Worm (Caenorhabditis elegans): Measurements from ENCODE around the gene B0001.5.

DNA sequence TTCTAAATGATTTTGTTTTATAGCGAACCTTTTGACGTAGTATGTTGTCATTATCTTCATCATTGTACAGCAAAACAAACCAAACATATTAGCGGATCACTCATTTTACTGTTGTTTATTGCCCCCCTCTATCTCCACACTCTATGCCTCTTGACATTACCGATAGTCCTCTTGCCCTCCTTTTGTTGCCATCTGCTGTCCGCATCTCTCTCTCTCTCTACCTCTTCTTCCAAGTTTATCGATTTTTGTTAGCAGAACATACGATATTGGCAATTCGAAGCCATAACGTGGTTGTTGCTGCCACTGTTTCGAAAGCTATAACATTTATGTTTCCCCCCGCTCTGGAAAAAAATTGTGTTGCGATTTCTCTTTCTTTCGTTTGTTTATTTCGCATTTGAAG is 14.8 kb upstream of the B0001.5 start:
- TF ChIP-seq hsf-1 (GFP tag; IDR thresholded peaks at IDR 0.05), result no peak
- TF ChIP-seq pbrm-1 (GFP tag; IDR thresholded peaks at IDR 0.05), result no peak
- no peak for TF ChIP-seq snpc-1.1 (tag; optimal IDR thresholded peaks at IDR 0.05; ENCODE audit: insufficient read depth)
- no peak for TF ChIP-seq athp-1 (tag; optimal IDR thresholded peaks at IDR 0.05)
- TF ChIP-seq bed-1 (GFP tag; IDR thresholded peaks at IDR 0.05), result no peak
- no peak for TF ChIP-seq ceh-79 (tag; optimal IDR thresholded peaks at IDR 0.05)
- no peak for TF ChIP-seq lag-1 (GFP tag; IDR thresholded peaks at IDR 0.05)
- TF ChIP-seq F49E8.2 (tag; optimal IDR thresholded peaks at IDR 0.05; ENCODE audit: insufficient read depth), result no peak
- TF ChIP-seq lin-54 (GFP tag; optimal IDR thresholded peaks at IDR 0.05), result no peak
- TF ChIP-seq cebp-1 (GFP tag; IDR thresholded peaks at IDR 0.05), result no peak
- no peak for TF ChIP-seq cebp-1 (tag; optimal IDR thresholded peaks at IDR 0.05)
- TF ChIP-seq K11D2.4 (GFP tag; IDR thresholded peaks at IDR 0.05), result no peak
- TF ChIP-seq rpc-1 (optimal IDR thresholded peaks at IDR 0.05), result no peak
- no peak for TF ChIP-seq rpc-1 (tag; optimal IDR thresholded peaks at IDR 0.05)
- no peak for TF ChIP-seq repo-1 (tag; optimal IDR thresholded peaks at IDR 0.05)
- no peak for TF ChIP-seq snpc-4 (GFP tag; optimal IDR thresholded peaks at IDR 0.05)
- no peak for TF ChIP-seq snpc-4 (tag; optimal IDR thresholded peaks at IDR 0.05)

Measured in whole organism, young adult.